Fruit fly (Drosophila melanogaster): Measurements from ENCODE around the gene Elys.

Gene Elys

dm6 chrX:19694792-19695558 lies 42.9 kb downstream of the Elys start, which contains the start of gene CG14229 (continued):
- TF ChIP-seq CG9215 (GFP tag; IDR thresholded peaks at IDR 0.05) (peak; percentile 43), Dek (tag; optimal IDR thresholded peaks at IDR 0.05) (no peak), Deaf1 (tag; optimal IDR thresholded peaks at IDR 0.05) (no peak), repo (GFP tag; optimal IDR thresholded peaks at IDR 0.05) (no peak), CG17802 (tag; optimal IDR thresholded peaks at IDR 0.05) (no peak), Awh (GFP tag; IDR thresholded peaks at IDR 0.05) (0 out of 2 replicates have a peak, but pooled peaks have one; percentile 24), danr (GFP tag; IDR thresholded peaks at IDR 0.05) (no peak), CG32532 (GFP tag; IDR thresholded peaks at IDR 0.05) (peak; percentile 39; the same call in 1 of the 2 replicates), chm (GFP tag; IDR thresholded peaks at IDR 0.05) (no peak), chinmo (GFP tag; IDR thresholded peaks at IDR 0.05; ENCODE audit: partially characterized antibody) (no peak), hbn (GFP tag; IDR thresholded peaks at IDR 0.05; ENCODE audit: partially characterized antibody) (no peak), CG10543 (GFP tag; optimal IDR thresholded peaks at IDR 0.05) (no peak), CG10321 (GFP tag; IDR thresholded peaks at IDR 0.05) (no peak), Camta (GFP tag; optimal IDR thresholded peaks at IDR 0.05) (no peak), Gug (GFP tag; IDR thresholded peaks at IDR 0.05) (no peak), lmd (GFP tag; IDR thresholded peaks at IDR 0.05) (peak; percentile 38; the same call in 1 of the 2 replicates), Scr (GFP tag; IDR thresholded peaks at IDR 0.05; ENCODE audit: partially characterized antibody) (peak; percentile 37; the same call in 1 of the 2 replicates), Nf-YC (tag; optimal IDR thresholded peaks at IDR 0.05) (peak; percentile 14), cwo (GFP tag; optimal IDR thresholded peaks at IDR 0.05) (no peak), CG6175 (GFP tag; IDR thresholded peaks at IDR 0.05) (no peak), CG10366 (GFP tag; IDR thresholded peaks at IDR 0.05) (peak; percentile 42), CG31441 (GFP tag; IDR thresholded peaks at IDR 0.05) (no peak), mam (GFP tag; optimal IDR thresholded peaks at IDR 0.05) (no peak), gro (GFP tag; optimal IDR thresholded peaks at IDR 0.05) (no peak), CG11695 (GFP tag; IDR thresholded peaks at IDR 0.05) (peak; percentile 53; the same call in 1 of the 3 replicates), emc (GFP tag; optimal IDR thresholded peaks at IDR 0.05) (no peak), Sry-δ (GFP tag; optimal IDR thresholded peaks at IDR 0.05) (peak; percentile 3), Atf3 (GFP tag; optimal IDR thresholded peaks at IDR 0.05) (no peak), NC2β (GFP tag; optimal IDR thresholded peaks at IDR 0.05) (no peak), ci (GFP tag; IDR thresholded peaks at IDR 0.05) (no peak), CG30403 (GFP tag; optimal IDR thresholded peaks at IDR 0.05) (peak; percentile 23), Meics (GFP tag; optimal IDR thresholded peaks at IDR 0.05) (peak; percentile 8), Antp (GFP tag; optimal IDR thresholded peaks at IDR 0.05) (no peak), CG1832 (GFP tag; optimal IDR thresholded peaks at IDR 0.05) (no peak), phol (tag; optimal IDR thresholded peaks at IDR 0.05) (peak; percentile 3), Optix (GFP tag; IDR thresholded peaks at IDR 0.05) (no peak), rib (GFP tag; IDR thresholded peaks at IDR 0.05) (no peak), trh (GFP tag; optimal IDR thresholded peaks at IDR 0.05) (no peak), CG33213 (GFP tag; optimal IDR thresholded peaks at IDR 0.05) (no peak), CG11093 (GFP tag; IDR thresholded peaks at IDR 0.05) (no peak), Med (GFP tag) (peak; percentile 48), CG12104 (GFP tag; optimal IDR thresholded peaks at IDR 0.05) (no peak), CG18011 (GFP tag; optimal IDR thresholded peaks at IDR 0.05) (no peak), CG1024 (GFP tag; IDR thresholded peaks at IDR 0.05) (no peak), CG1603 (tag; optimal IDR thresholded peaks at IDR 0.05) (peak; percentile 9), Myb (GFP tag; optimal IDR thresholded peaks at IDR 0.05) (no peak), Hmx (GFP tag; optimal IDR thresholded peaks at IDR 0.05) (no peak), ro (GFP tag; IDR thresholded peaks at IDR 0.05) (no peak), Blimp-1 (GFP tag; optimal IDR thresholded peaks at IDR 0.05) (no peak), zfh1 (GFP tag; IDR thresholded peaks at IDR 0.05) (peak; percentile 15; the same call in 1 of the 3 replicates), Atf-2 (GFP tag; optimal IDR thresholded peaks at IDR 0.05) (no peak)

Measured in whole organism, embryonic.